Worm (Caenorhabditis elegans) whole organism, L1 larva: Measurements from ENCODE around the gene fbxb-102.

Source experiments
- ama-1 ChIP-seq: fragments of 150-350 bp; optimal IDR thresholded peaks from 2 replicates; lab custom pipeline; 2014
- elt-3 ChIP-seq, 6 experiments: fragments of 150-350 bp in 1 of 6; sonication (generic microtip); optimal IDR thresholded peaks; 2 replicates each; lab custom pipeline; 2017 to 2018; ENCODE audit warnings: missing biosample characterization in 6 of 6, missing genetic modification characterization in 6 of 6, inconsistent platforms in 1 of 6
- ets-5 ChIP-seq: fragments of 200-800 bp; sonication (Bioruptor generic); IDR thresholded peaks from 2 replicates; pipeline ENCODE4 v1.3.6; 2022; ENCODE audit warnings: missing genetic modification characterization, missing compliant biosample characterization
- lin-39 ChIP-seq: fragments of 150-350 bp; optimal IDR thresholded peaks from 2 replicates; lab custom pipeline; 2014; ENCODE audit warnings: missing biosample characterization, missing genetic modification reagents, missing genetic modification characterization
- nhr-28 ChIP-seq: fragments of 150-350 bp; optimal IDR thresholded peaks from 2 replicates; lab custom pipeline; 2014; ENCODE audit warnings: missing biosample characterization, missing genetic modification characterization
- nhr-47 ChIP-seq: sonication (generic microtip); optimal IDR thresholded peaks from 2 replicates; lab custom pipeline; 2016; ENCODE audit warnings: mild to moderate bottlenecking, missing genetic modification characterization, moderate library complexity, missing compliant biosample characterization
- rnt-1 ChIP-seq: sonication (generic microtip); optimal IDR thresholded peaks from 2 replicates; lab custom pipeline; 2016; ENCODE audit warnings: mild to moderate bottlenecking, missing genetic modification characterization, moderate library complexity, missing compliant biosample characterization
- unc-86 ChIP-seq: sonication (generic microtip); optimal IDR thresholded peaks from 2 replicates; lab custom pipeline; 2016; ENCODE audit warnings: missing genetic modification characterization, missing compliant biosample characterization
- zip-4 ChIP-seq: fragments of 200-800 bp; sonication (Bioruptor generic); optimal IDR thresholded peaks from 2 replicates; lab custom pipeline; 2018; ENCODE audit warnings: mild to moderate bottlenecking, missing genetic modification characterization, moderate library complexity, missing compliant biosample characterization
- ztf-11 ChIP-seq, 2 experiments: sonication (generic microtip); optimal IDR thresholded peaks; 2 replicates each; lab custom pipeline; 2016 to 2017; ENCODE audit warnings: missing genetic modification characterization in 2 of 2, missing biosample characterization in 1 of 2, missing compliant biosample characterization in 1 of 2

- no peak for TF ChIP-seq ets-5
- no peak for TF ChIP-seq rnt-1
- TF ChIP-seq ztf-11 (tag; optimal IDR thresholded peaks at IDR 0.05; lab: Kevin White, UChicago): no peak
- no peak for TF ChIP-seq unc-86 (tag; lab: Kevin White, UChicago)
- no peak for TF ChIP-seq ama-1 (lab: Kevin White, UChicago)
- TF ChIP-seq nhr-47 (tag; lab: Kevin White, UChicago): no peak
- TF ChIP-seq nhr-28 (tag; lab: Kevin White, UChicago): no peak
- TF ChIP-seq elt-3 (tag; optimal IDR thresholded peaks at IDR 0.05; lab: Kevin White, UChicago): no peak
- TF ChIP-seq lin-39 (tag; lab: Kevin White, UChicago): no peak
- no peak for TF ChIP-seq zip-4
Observed at ce11 chrII:12436717-12437116, 46.0 kb upstream of the fbxb-102 start.
